Fruit fly (Drosophila melanogaster) whole organism, embryonic: ENCODE measurements around the gene CG43093.

Experiments
- BEAF-32 ChIP-seq: fragments of 200-800 bp; sonication (Bioruptor generic); optimal IDR thresholded peaks from 3 replicates; lab custom pipeline; 2017; ENCODE audit warnings: missing biosample characterization, missing genetic modification characterization, mild to moderate bottlenecking, moderate library complexity, missing genetic modification reagents
- CG10366 ChIP-seq: fragments of 200-800 bp; sonication (Bioruptor generic); IDR thresholded peaks from 2 replicates; pipeline ENCODE4 v1.3.6; 2022; ENCODE audit warnings: missing biosample characterization, missing genetic modification characterization
- CG11696 ChIP-seq: fragments of 200-800 bp; sonication (Bioruptor generic); IDR thresholded peaks from 2 replicates; pipeline ENCODE4 v1.3.6; 2022; ENCODE audit warnings: missing biosample characterization, missing genetic modification characterization
- CG12104 ChIP-seq: fragments of 200-800 bp; sonication (Bioruptor generic); optimal IDR thresholded peaks from 3 replicates; lab custom pipeline; 2016; ENCODE audit warnings: missing biosample characterization, missing genetic modification characterization
- CG12236 ChIP-seq: fragments of 200-800 bp; sonication (Bioruptor generic); optimal IDR thresholded peaks from 2 replicates; lab custom pipeline; 2016; ENCODE audit warnings: missing biosample characterization, missing genetic modification characterization
- CG12299 ChIP-seq: fragments of 200-800 bp; sonication (Bioruptor generic); optimal IDR thresholded peaks from 2 replicates; lab custom pipeline; 2018; ENCODE audit warnings: missing biosample characterization, mild to moderate bottlenecking, missing genetic modification characterization
- CG12744 ChIP-seq: fragments of 200-800 bp; sonication (Bioruptor generic); optimal IDR thresholded peaks from 2 replicates; lab custom pipeline; 2016; ENCODE audit warnings: missing biosample characterization, missing genetic modification characterization
- CG13775 ChIP-seq: fragments of 200-800 bp; sonication (Bioruptor generic); optimal IDR thresholded peaks from 3 replicates; lab custom pipeline; 2017; ENCODE audit warnings: missing biosample characterization, mild to moderate bottlenecking, missing genetic modification characterization
- CG13894 ChIP-seq: fragments of 200-800 bp; sonication (Bioruptor generic); optimal IDR thresholded peaks from 3 replicates; lab custom pipeline; 2018; ENCODE audit warnings: missing biosample characterization, mild to moderate bottlenecking, missing genetic modification characterization, moderate library complexity
- CG15073 ChIP-seq: fragments of 200-800 bp; sonication (Bioruptor generic); optimal IDR thresholded peaks from 2 replicates; lab custom pipeline; 2016; ENCODE audit warnings: missing biosample characterization, missing genetic modification characterization
- CG15601 ChIP-seq: fragments of 200-800 bp; sonication (Bioruptor generic); optimal IDR thresholded peaks from 3 replicates; lab custom pipeline; 2019; ENCODE audit warnings: missing biosample characterization, mild to moderate bottlenecking, missing genetic modification characterization, moderate library complexity
- CG17328 ChIP-seq: fragments of 200-800 bp; sonication (Bioruptor generic); IDR thresholded peaks from 2 replicates; pipeline ENCODE4 v1.3.6; 2022; ENCODE audit warnings: missing biosample characterization, missing genetic modification characterization
- CG18764 ChIP-seq: fragments of 200-800 bp; sonication (Bioruptor generic); optimal IDR thresholded peaks from 3 replicates; lab custom pipeline; 2016; ENCODE audit warnings: missing biosample characterization, missing genetic modification characterization
- CG30403 ChIP-seq: fragments of 200-800 bp; sonication (Bioruptor generic); optimal IDR thresholded peaks from 3 replicates; lab custom pipeline; 2016; ENCODE audit warnings: missing biosample characterization, missing genetic modification characterization
- CG30431 ChIP-seq: fragments of 200-800 bp; sonication (Bioruptor generic); optimal IDR thresholded peaks from 2 replicates; lab custom pipeline; 2017; ENCODE audit warnings: missing biosample characterization, missing genetic modification characterization
- CG5245 ChIP-seq: fragments of 200-800 bp; sonication (Bioruptor generic); optimal IDR thresholded peaks from 3 replicates; lab custom pipeline; 2016; ENCODE audit warnings: missing biosample characterization, missing genetic modification characterization
- CG6683 ChIP-seq: fragments of 200-800 bp; sonication (Bioruptor generic); optimal IDR thresholded peaks from 2 replicates; lab custom pipeline; 2017; ENCODE audit warnings: missing biosample characterization, mild to moderate bottlenecking, missing genetic modification characterization, missing genetic modification reagents
- CG7786 ChIP-seq: fragments of 200-800 bp; sonication (Bioruptor generic); optimal IDR thresholded peaks from 2 replicates; lab custom pipeline; 2016; ENCODE audit warnings: missing biosample characterization, missing genetic modification characterization
- CG8944 ChIP-seq: fragments of 200-800 bp; sonication (Bioruptor generic); optimal IDR thresholded peaks from 3 replicates; lab custom pipeline; 2016; ENCODE audit warnings: missing biosample characterization, missing genetic modification characterization
- CTCF ChIP-seq: fragments of 200-800 bp; sonication (Bioruptor generic); optimal IDR thresholded peaks from 2 replicates; lab custom pipeline; 2017; ENCODE audit warnings: missing biosample characterization, mild to moderate bottlenecking, missing genetic modification characterization, moderate library complexity
- Dad ChIP-seq: fragments of 200-800 bp; sonication (Bioruptor generic); optimal IDR thresholded peaks from 3 replicates; lab custom pipeline; 2016; ENCODE audit warnings: missing biosample characterization, missing genetic modification characterization
- Deaf1 ChIP-seq: fragments of 200-800 bp; optimal IDR thresholded peaks from 3 replicates; lab custom pipeline; 2019; ENCODE audit warnings: missing biosample characterization, mild to moderate bottlenecking, missing genetic modification characterization, moderate library complexity
- Dref ChIP-seq: fragments of 200-800 bp; sonication (Bioruptor generic); IDR thresholded peaks from 2 replicates; pipeline ENCODE4 v1.3.6; 2022; ENCODE audit warnings: missing biosample characterization, missing genetic modification characterization
- Ets97D ChIP-seq: fragments of 200-800 bp; sonication (Bioruptor generic); optimal IDR thresholded peaks from 3 replicates; lab custom pipeline; 2016; ENCODE audit warnings: missing biosample characterization, missing genetic modification characterization
- H2.0 ChIP-seq: fragments of 200-800 bp; sonication (Bioruptor generic); IDR thresholded peaks from 2 replicates; pipeline ENCODE4 v1.3.6; 2022; ENCODE audit warnings: missing biosample characterization, missing genetic modification characterization
- Hr3 ChIP-seq: fragments of 200-800 bp; sonication (Bioruptor generic); optimal IDR thresholded peaks from 3 replicates; lab custom pipeline; 2016; ENCODE audit warnings: missing biosample characterization, missing genetic modification characterization
- Opbp ChIP-seq: fragments of 200-800 bp; sonication (Bioruptor generic); IDR thresholded peaks from 3 replicates; pipeline ENCODE4 v1.3.6; 2022; ENCODE audit warnings: missing biosample characterization, missing genetic modification characterization; ENCODE audit not compliant: partially characterized antibody
- Scr ChIP-seq: fragments of 200-800 bp; sonication (Bioruptor generic); IDR thresholded peaks from 2 replicates; pipeline ENCODE4 v1.3.6; 2022; ENCODE audit warnings: missing biosample characterization, missing genetic modification characterization; ENCODE audit not compliant: partially characterized antibody
- Sin3A ChIP-seq: fragments of >200 bp; optimal IDR thresholded peaks from 2 replicates; lab custom pipeline; 2018
- Xrp1 ChIP-seq: fragments of 200-800 bp; sonication (Bioruptor generic); IDR thresholded peaks from 2 replicates; pipeline ENCODE4 v1.3.6; 2022; ENCODE audit warnings: missing biosample characterization, missing genetic modification characterization
- ac ChIP-seq: fragments of 200-800 bp; sonication (Bioruptor generic); optimal IDR thresholded peaks from 3 replicates; lab custom pipeline; 2017; ENCODE audit warnings: missing biosample characterization, mild to moderate bottlenecking, missing genetic modification characterization
- bowl ChIP-seq: fragments of 200-800 bp; sonication (Bioruptor generic); IDR thresholded peaks from 2 replicates; pipeline ENCODE4 v1.3.6; 2022; ENCODE audit warnings: missing biosample characterization, missing genetic modification characterization
- ci ChIP-seq: fragments of 200-800 bp; sonication (Bioruptor generic); IDR thresholded peaks from 3 replicates; pipeline ENCODE4 v1.3.6; 2022; ENCODE audit warnings: missing biosample characterization, missing genetic modification characterization
- cwo ChIP-seq: fragments of 200-800 bp; sonication (Bioruptor generic); optimal IDR thresholded peaks from 3 replicates; lab custom pipeline; 2017; ENCODE audit warnings: missing biosample characterization, missing genetic modification characterization, mild to moderate bottlenecking, moderate library complexity, missing genetic modification reagents
- disco-r ChIP-seq: fragments of 200-800 bp; sonication (Bioruptor generic); optimal IDR thresholded peaks from 2 replicates; lab custom pipeline; 2016; ENCODE audit warnings: missing biosample characterization, missing genetic modification characterization
- ham ChIP-seq: fragments of 200-800 bp; sonication (Bioruptor generic); IDR thresholded peaks from 2 replicates; pipeline ENCODE4 v1.3.6; 2022; ENCODE audit warnings: missing biosample characterization, missing genetic modification characterization
- hkb ChIP-seq, 2 experiments: fragments of 200-800 bp in 1 of 2; fragments of >200 bp in 1 of 2; sonication (Bioruptor generic) in 1 of 2; IDR thresholded peaks in 1 of 2; optimal IDR thresholded peaks in 1 of 2; 2 replicates each; pipeline versions ENCODE4 v1.3.6 to Lab custom; 2017 to 2022; ENCODE audit warnings: missing biosample characterization in 1 of 2, missing genetic modification characterization in 1 of 2
- lmd ChIP-seq: fragments of 200-800 bp; sonication (Bioruptor generic); IDR thresholded peaks from 2 replicates; pipeline ENCODE4 v1.3.6; 2022; ENCODE audit warnings: missing biosample characterization, missing genetic modification characterization
- lola ChIP-seq, 3 experiments: fragments of >200 bp in 2 of 3; fragments of 200-800 bp in 1 of 3; sonication (Bioruptor generic) in 1 of 3; optimal IDR thresholded peaks; 2 replicates each; lab custom pipeline; 2017 to 2019; ENCODE audit warnings: missing biosample characterization in 3 of 3, missing genetic modification characterization in 3 of 3, mild to moderate bottlenecking in 1 of 3, moderate library complexity in 1 of 3
- mirr ChIP-seq: fragments of 200-800 bp; sonication (Bioruptor generic); optimal IDR thresholded peaks from 3 replicates; lab custom pipeline; 2018; ENCODE audit warnings: missing biosample characterization, mild to moderate bottlenecking, missing genetic modification characterization
- nom ChIP-seq: fragments of 200-800 bp; sonication (Bioruptor generic); optimal IDR thresholded peaks from 2 replicates; lab custom pipeline; 2017; ENCODE audit warnings: missing biosample characterization, missing genetic modification characterization, mild to moderate bottlenecking, moderate library complexity, missing genetic modification reagents
- oc ChIP-seq: fragments of 200-800 bp; sonication (Bioruptor generic); optimal IDR thresholded peaks from 2 replicates; lab custom pipeline; 2018; ENCODE audit warnings: missing biosample characterization, mild to moderate bottlenecking, missing genetic modification characterization, moderate library complexity
- pho ChIP-seq: fragments of 200-800 bp; sonication (Bioruptor generic); optimal IDR thresholded peaks from 2 replicates; lab custom pipeline; 2016; ENCODE audit warnings: missing biosample characterization, missing genetic modification characterization
- ranshi ChIP-seq: fragments of 200-800 bp; sonication (Bioruptor generic); IDR thresholded peaks from 2 replicates; pipeline ENCODE4 v1.3.6; 2022; ENCODE audit warnings: missing biosample characterization, missing genetic modification characterization
- sc ChIP-seq, 3 experiments: fragments of >200 bp in 2 of 3; fragments of 200-800 bp in 1 of 3; sonication (Bioruptor generic) in 1 of 3; optimal IDR thresholded peaks; 2 replicates in 2 of 3; 3 replicates in 1 of 3; lab custom pipeline; 2017; ENCODE audit warnings: mild to moderate bottlenecking in 1 of 3, missing biosample characterization in 1 of 3, missing genetic modification characterization in 1 of 3, missing genetic modification reagents in 1 of 3
- sim ChIP-seq: fragments of 200-800 bp; sonication (Bioruptor generic); IDR thresholded peaks from 2 replicates; pipeline ENCODE4 v1.3.6; 2022; ENCODE audit warnings: missing biosample characterization, missing genetic modification characterization
- tgo ChIP-seq: fragments of 200-800 bp; sonication (Bioruptor generic); IDR thresholded peaks from 3 replicates; pipeline ENCODE4 v1.3.6; 2022; ENCODE audit warnings: missing biosample characterization, missing genetic modification characterization
- unpg ChIP-seq: fragments of 200-800 bp; sonication (Bioruptor generic); optimal IDR thresholded peaks from 3 replicates; lab custom pipeline; 2018; ENCODE audit warnings: missing biosample characterization, mild to moderate bottlenecking, missing genetic modification characterization, moderate library complexity
- z ChIP-seq: fragments of 200-800 bp; sonication (Bioruptor generic); IDR thresholded peaks from 3 replicates; pipeline ENCODE4 v1.3.6; 2022; ENCODE audit warnings: missing biosample characterization, missing genetic modification characterization

The CG43093 gene

DNA sequence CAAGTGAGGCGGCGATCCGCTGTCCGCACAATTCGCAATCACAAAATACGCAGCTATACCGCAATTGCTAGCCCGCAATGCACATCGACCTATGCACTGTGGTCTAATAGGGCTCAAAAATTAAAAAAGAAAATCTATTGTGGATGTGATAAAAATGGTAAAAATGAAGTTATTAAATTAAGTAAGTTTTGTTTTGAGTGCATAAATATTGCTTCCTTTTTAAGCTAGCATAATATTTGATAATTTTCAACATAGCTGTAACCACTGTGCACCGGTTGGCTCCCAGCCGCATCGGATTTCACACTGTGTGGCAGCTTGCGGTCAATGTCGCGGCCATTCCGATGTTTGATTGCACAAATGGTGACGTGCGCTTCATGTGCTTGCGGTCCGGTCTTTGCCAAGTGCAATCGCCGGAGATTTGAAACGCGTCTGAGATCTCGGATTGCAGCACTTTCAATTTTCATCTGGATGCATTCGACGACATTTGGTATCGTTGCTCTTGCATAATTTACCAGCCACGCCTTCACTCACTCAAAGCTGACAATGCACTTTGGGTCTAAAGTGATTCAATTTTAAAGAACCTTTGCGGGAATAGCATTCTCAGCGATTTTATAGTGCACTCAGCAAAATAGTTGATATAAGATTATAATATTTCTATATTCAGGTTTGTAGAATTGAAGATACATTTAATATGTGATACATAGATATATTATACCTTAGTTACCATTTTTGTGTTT lies 46.5 kb upstream of the CG43093 start (continued):
- no peak for TF ChIP-seq CG30431 (GFP tag; lab: Kevin White, UChicago)
- TF ChIP-seq CG17328 (GFP tag; lab: Robert Waterston, UW) = 0 out of 2 replicates have a peak, but pooled peaks have one; percentile 51
- peak; percentile 31; the same call in 1 of the 2 replicates for TF ChIP-seq lmd
- no peak for TF ChIP-seq mirr (GFP tag; lab: Kevin White, UChicago)
- TF ChIP-seq ranshi = peak; percentile 25; the same call in 1 of the 2 replicates
- no peak for TF ChIP-seq nom (GFP tag; lab: Kevin White, UChicago)
- 0 out of 3 replicates have a peak, but pooled peaks have one; percentile 22 for TF ChIP-seq ci (GFP tag; lab: Robert Waterston, UW)
- no peak for TF ChIP-seq CG15073
- TF ChIP-seq CTCF (GFP tag; lab: Kevin White, UChicago) = no peak
- no peak for TF ChIP-seq sim (GFP tag; lab: Robert Waterston, UW)
- TF ChIP-seq CG13775 (GFP tag; lab: Kevin White, UChicago) = no peak
- TF ChIP-seq BEAF-32 (GFP tag; lab: Kevin White, UChicago) = no peak
- TF ChIP-seq CG13894 (tag; lab: Kevin White, UChicago) = no peak
- no peak for TF ChIP-seq Scr (GFP tag; lab: Robert Waterston, UW)
- TF ChIP-seq Ets97D (GFP tag; lab: Kevin White, UChicago) = no peak
- no peak for TF ChIP-seq CG30403 (GFP tag; lab: Kevin White, UChicago)
- no peak for TF ChIP-seq CG12299 (tag; lab: Kevin White, UChicago)
- TF ChIP-seq CG5245 (GFP tag; lab: Kevin White, UChicago) = no peak
- no peak for TF ChIP-seq bowl
- TF ChIP-seq ac (GFP tag; lab: Kevin White, UChicago) = no peak
- TF ChIP-seq Dref (GFP tag; lab: Robert Waterston, UW) = no peak
- no peak for TF ChIP-seq CG8944
- TF ChIP-seq CG11696 (GFP tag; lab: Robert Waterston, UW) = 0 out of 2 replicates have a peak, but pooled peaks have one; percentile 20
- TF ChIP-seq cwo (GFP tag; lab: Kevin White, UChicago) = no peak
- TF ChIP-seq CG12104 (GFP tag; lab: Kevin White, UChicago) = no peak
- TF ChIP-seq z = no peak
- no peak for TF ChIP-seq Opbp (GFP tag; lab: Robert Waterston, UW)
- no peak for TF ChIP-seq CG15601 (tag; lab: Kevin White, UChicago)
- TF ChIP-seq CG12744 (GFP tag; lab: Kevin White, UChicago) = no peak
- TF ChIP-seq H2.0 (GFP tag; lab: Robert Waterston, UW) = peak; percentile 13; the same call in 1 of the 2 replicates
- TF ChIP-seq Sin3A (lab: Kevin White, UChicago) = no peak
- peak; percentile 72; the same call in 1 of the 2 replicates for TF ChIP-seq Xrp1
- no peak for TF ChIP-seq CG12236
- TF ChIP-seq hkb (optimal IDR thresholded peaks at IDR 0.05; lab: Kevin White, UChicago) = no peak
- TF ChIP-seq hkb (GFP tag; IDR thresholded peaks at IDR 0.05; lab: Robert Waterston, UW) = no peak
- TF ChIP-seq Dad (GFP tag; lab: Kevin White, UChicago) = no peak
- no peak for TF ChIP-seq CG7786
- no peak for TF ChIP-seq disco-r
- TF ChIP-seq CG18764 (GFP tag; lab: Kevin White, UChicago) = no peak
- TF ChIP-seq tgo (GFP tag; lab: Robert Waterston, UW) = peak; percentile 41; the same call in 1 of the 3 replicates
- TF ChIP-seq sc (optimal IDR thresholded peaks at IDR 0.05; lab: Kevin White, UChicago) = no peak
- no peak for TF ChIP-seq sc (GFP tag; optimal IDR thresholded peaks at IDR 0.05; lab: Kevin White, UChicago)
- peak; percentile 33 for TF ChIP-seq unpg
- no peak for TF ChIP-seq Hr3 (GFP tag; lab: Kevin White, UChicago)
- no peak for TF ChIP-seq pho (GFP tag; lab: Kevin White, UChicago)
- no peak for TF ChIP-seq oc (tag; lab: Kevin White, UChicago)
- no peak for TF ChIP-seq ham (GFP tag; lab: Robert Waterston, UW)
- TF ChIP-seq lola (GFP tag; optimal IDR thresholded peaks at IDR 0.05; lab: Kevin White, UChicago) = no peak
- no peak for TF ChIP-seq CG6683
- TF ChIP-seq CG10366 (GFP tag; lab: Robert Waterston, UW) = peak; percentile 35; the same call in 1 of the 2 replicates
- no peak for TF ChIP-seq Deaf1 (tag; lab: Kevin White, UChicago)
